Worm (Caenorhabditis elegans): ENCODE data around the gene T21D9.2.

- TF ChIP-seq elt-2 (tag; optimal IDR thresholded peaks at IDR 0.05): peak; percentile 88
- no peak for TF ChIP-seq snpc-4 (tag; optimal IDR thresholded peaks at IDR 0.05)
- no peak for TF ChIP-seq aly-2 (tag; optimal IDR thresholded peaks at IDR 0.05)
- TF ChIP-seq ZK546.5 (tag; optimal IDR thresholded peaks at IDR 0.05): no peak
- no peak for TF ChIP-seq fos-1 (tag; optimal IDR thresholded peaks at IDR 0.05)
- no peak for TF ChIP-seq ztf-11 (tag; optimal IDR thresholded peaks at IDR 0.05)
- TF ChIP-seq elt-1 (tag; optimal IDR thresholded peaks at IDR 0.05): no peak
- TF ChIP-seq fkh-10 (GFP tag; optimal IDR thresholded peaks at IDR 0.05): no peak
- no peak for TF ChIP-seq nhr-77 (tag; optimal IDR thresholded peaks at IDR 0.05)
These were observed 10.7 kb upstream of the T21D9.2 start for ce11 chrX:2107414-2107813.
